Fruit fly (Drosophila melanogaster) whole organism: ENCODE results near the gene CG42638.

Experiments used
- CG8478 ChIP-seq: fragments of >200 bp; optimal IDR thresholded peaks from 2 replicates; lab custom pipeline; 2018; ENCODE audit warnings: inconsistent platforms
- Dll ChIP-seq: fragments of >200 bp; optimal IDR thresholded peaks from 2 replicates; lab custom pipeline; 2017
- EcR ChIP-seq, 2 experiments: fragments of >200 bp; optimal IDR thresholded peaks; 2 replicates each; lab custom pipeline; 2017; ENCODE audit warnings: missing biosample characterization in 2 of 2, missing genetic modification characterization in 2 of 2, missing genetic modification reagents in 2 of 2
- pan ChIP-seq: fragments of >200 bp; optimal IDR thresholded peaks from 2 replicates; lab custom pipeline; 2017
- psq ChIP-seq: fragments of >200 bp; optimal IDR thresholded peaks from 2 replicates; lab custom pipeline; 2017
- usp ChIP-seq: fragments of >200 bp; optimal IDR thresholded peaks from 2 replicates; lab custom pipeline; 2017; ENCODE audit warnings: missing biosample characterization, missing genetic modification characterization, mixed read lengths

CG42638 gene

DNA sequence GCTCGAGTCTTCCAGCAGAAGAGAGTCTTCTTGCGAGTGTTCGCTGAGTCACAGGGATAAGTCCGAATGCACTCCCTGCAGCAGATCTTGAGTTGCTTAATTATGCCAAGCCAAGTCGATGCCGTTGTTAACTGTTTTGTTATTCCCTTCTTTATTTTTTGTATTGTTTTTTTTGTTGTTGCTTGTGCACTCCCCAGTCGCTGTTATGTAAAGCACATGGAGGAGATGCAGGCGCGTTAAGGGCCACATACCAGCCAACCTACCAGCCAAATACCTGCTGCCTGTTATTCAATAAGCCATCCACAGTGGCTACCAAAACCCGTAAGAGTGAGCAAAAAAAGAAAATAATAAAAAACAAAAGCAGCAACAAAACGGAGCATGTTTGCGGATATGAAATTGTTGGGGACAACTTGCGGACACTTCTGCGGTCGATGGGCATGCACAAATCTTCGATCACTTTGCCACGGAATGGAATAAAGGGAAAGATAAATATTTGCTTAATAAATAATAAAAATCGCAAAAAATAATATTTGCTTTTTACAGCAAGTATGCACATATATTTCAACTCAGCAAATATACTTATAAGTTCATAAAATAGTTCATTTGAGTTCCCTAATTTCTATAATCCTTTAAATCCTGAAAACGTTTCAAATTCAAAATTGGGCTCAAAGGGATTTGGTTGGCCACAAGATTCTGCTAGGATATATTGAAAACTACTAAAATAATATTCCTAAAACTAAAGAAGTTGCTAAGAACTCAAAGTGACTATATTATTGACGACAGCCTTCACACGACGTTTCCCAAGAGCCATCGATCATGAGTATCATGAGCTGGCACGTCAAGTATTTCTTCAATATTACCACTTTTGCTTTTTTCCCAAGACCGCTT lies 53.2 kb downstream of the CG42638 start:
- no peak for TF ChIP-seq Dll
- no peak for TF ChIP-seq pan (lab: Kevin White, UChicago)
- TF ChIP-seq CG8478 (lab: Kevin White, UChicago), result no peak
- TF ChIP-seq usp (GFP tag; lab: Kevin White, UChicago), result no peak
- no peak for TF ChIP-seq EcR (GFP tag; optimal IDR thresholded peaks at IDR 0.05; lab: Kevin White, UChicago)
- TF ChIP-seq psq, result no peak
